Worm (Caenorhabditis elegans) whole organism, late embryonic: ENCODE data around the gene pqn-31.
A peak's percentile ranks its signal among the peaks of the same experiment; 100 is the strongest.

Experiments
- C08G9.2 ChIP-seq: sonication (generic microtip); optimal IDR thresholded peaks from 2 replicates; lab custom pipeline; 2016; ENCODE audit warnings: mild to moderate bottlenecking, missing genetic modification characterization, moderate library complexity, missing compliant biosample characterization
- Y22D7AL.16 ChIP-seq: sonication (generic microtip); optimal IDR thresholded peaks from 2 replicates; lab custom pipeline; 2016; ENCODE audit warnings: missing genetic modification characterization, missing compliant biosample characterization
- ceh-14 ChIP-seq: sonication (generic microtip); optimal IDR thresholded peaks from 2 replicates; lab custom pipeline; 2016; ENCODE audit warnings: missing genotype, missing genetic modification characterization, missing compliant biosample characterization
- ceh-18 ChIP-seq: sonication (generic microtip); optimal IDR thresholded peaks from 2 replicates; lab custom pipeline; 2016; ENCODE audit warnings: missing genetic modification characterization, missing compliant biosample characterization
- ceh-19 ChIP-seq: fragments of 200-800 bp; sonication (Bioruptor generic); optimal IDR thresholded peaks from 2 replicates; lab custom pipeline; 2018; ENCODE audit warnings: mild to moderate bottlenecking, missing genetic modification characterization, missing compliant biosample characterization
- ceh-2 ChIP-seq: sonication (generic microtip); optimal IDR thresholded peaks from 2 replicates; lab custom pipeline; 2016; ENCODE audit warnings: missing genotype, missing genetic modification characterization, missing compliant biosample characterization
- ceh-22 ChIP-seq: sonication (generic microtip); optimal IDR thresholded peaks from 2 replicates; lab custom pipeline; 2017; ENCODE audit warnings: missing biosample characterization, missing genetic modification characterization
- ceh-30 ChIP-seq: fragments of 150-350 bp; optimal IDR thresholded peaks from 2 replicates; lab custom pipeline; 2014; ENCODE audit warnings: missing biosample characterization, missing genetic modification characterization
- ceh-31 ChIP-seq: sonication (generic microtip); optimal IDR thresholded peaks from 2 replicates; lab custom pipeline; 2016; ENCODE audit warnings: missing genetic modification characterization, missing compliant biosample characterization
- ceh-6 ChIP-seq: fragments of 200-800 bp; sonication (Bioruptor generic); optimal IDR thresholded peaks from 2 replicates; lab custom pipeline; 2018; ENCODE audit warnings: mild to moderate bottlenecking, missing genetic modification characterization, missing compliant biosample characterization
- ceh-9 ChIP-seq: sonication (generic microtip); optimal IDR thresholded peaks from 2 replicates; lab custom pipeline; 2016; ENCODE audit warnings: mild to moderate bottlenecking, missing genetic modification characterization, inconsistent platforms, missing compliant biosample characterization
- che-1 ChIP-seq: sonication (generic microtip); optimal IDR thresholded peaks from 2 replicates; lab custom pipeline; 2016; ENCODE audit warnings: mild to moderate bottlenecking, missing genetic modification characterization, missing compliant biosample characterization
- dmd-4 ChIP-seq: sonication (generic microtip); optimal IDR thresholded peaks from 2 replicates; lab custom pipeline; 2016; ENCODE audit warnings: borderline replicate concordance, missing genetic modification characterization, missing compliant biosample characterization
- elt-2 ChIP-seq: sonication (generic microtip); optimal IDR thresholded peaks from 2 replicates; lab custom pipeline; 2016; ENCODE audit warnings: missing genetic modification reagents, missing genetic modification characterization, missing compliant biosample characterization
- fkh-10 ChIP-seq: fragments of 150-350 bp; optimal IDR thresholded peaks from 2 replicates; lab custom pipeline; 2014; ENCODE audit warnings: missing biosample characterization, missing genetic modification reagents, missing genetic modification characterization
- fkh-6 ChIP-seq: sonication (generic microtip); optimal IDR thresholded peaks from 2 replicates; lab custom pipeline; 2016; ENCODE audit warnings: missing genetic modification characterization, missing compliant biosample characterization
- hlh-6 ChIP-seq: sonication (generic microtip); optimal IDR thresholded peaks from 2 replicates; lab custom pipeline; 2016; ENCODE audit warnings: missing genotype, missing genetic modification characterization, missing compliant biosample characterization
- hlh-8 ChIP-seq: sonication (generic microtip); optimal IDR thresholded peaks from 2 replicates; lab custom pipeline; 2016; ENCODE audit warnings: missing genotype, missing genetic modification characterization, missing compliant biosample characterization
- lim-6 ChIP-seq: sonication (generic microtip); optimal IDR thresholded peaks from 2 replicates; lab custom pipeline; 2016; ENCODE audit warnings: missing genetic modification characterization, missing compliant biosample characterization
- lin-11 ChIP-seq: fragments of 200-800 bp; sonication (Bioruptor generic); optimal IDR thresholded peaks from 2 replicates; lab custom pipeline; 2018; ENCODE audit warnings: mild to moderate bottlenecking, missing genetic modification characterization, missing compliant biosample characterization
- madf-2 ChIP-seq: sonication (generic microtip); optimal IDR thresholded peaks from 2 replicates; lab custom pipeline; 2017; ENCODE audit warnings: missing genetic modification characterization, missing compliant biosample characterization
- nfya-1 ChIP-seq: sonication (generic microtip); optimal IDR thresholded peaks from 2 replicates; lab custom pipeline; 2017; ENCODE audit warnings: missing genetic modification characterization, mild to moderate bottlenecking, missing compliant biosample characterization, antibody characterized with exemption, moderate library complexity
- nhr-232 ChIP-seq: sonication (generic microtip); optimal IDR thresholded peaks from 2 replicates; lab custom pipeline; 2016; ENCODE audit warnings: missing genetic modification characterization, missing compliant biosample characterization
- npax-4 ChIP-seq: sonication (generic microtip); optimal IDR thresholded peaks from 2 replicates; lab custom pipeline; 2016; ENCODE audit warnings: missing genetic modification characterization, missing compliant biosample characterization
- odd-2 ChIP-seq: sonication (generic microtip); optimal IDR thresholded peaks from 2 replicates; lab custom pipeline; 2017; ENCODE audit warnings: antibody characterized with exemption, mild to moderate bottlenecking, missing genetic modification characterization, missing compliant biosample characterization
- pros-1 ChIP-seq: fragments of 150-350 bp; optimal IDR thresholded peaks from 2 replicates; lab custom pipeline; 2014; ENCODE audit warnings: missing biosample characterization, missing genetic modification reagents, missing genetic modification characterization
- ref-2 ChIP-seq: sonication (generic microtip); optimal IDR thresholded peaks from 2 replicates; lab custom pipeline; 2016; ENCODE audit warnings: missing genetic modification characterization, missing compliant biosample characterization
- sox-4 ChIP-seq: sonication (generic microtip); optimal IDR thresholded peaks from 2 replicates; lab custom pipeline; 2017; ENCODE audit warnings: mild to moderate bottlenecking, missing genetic modification characterization, inconsistent platforms, missing compliant biosample characterization
- unc-3 ChIP-seq, 2 experiments: fragments of 200-800 bp in 1 of 2; sonication (Bioruptor generic) in 1 of 2; sonication (generic microtip) in 1 of 2; conservative IDR thresholded peaks in 1 of 2; optimal IDR thresholded peaks in 1 of 2; 2 replicates each; pipeline versions ENCODE4 v1.3.6 to Lab custom; 2016 to 2022; ENCODE audit warnings: missing compliant biosample characterization in 2 of 2, missing genetic modification characterization in 2 of 2, missing genetic modification reagents in 1 of 2
- unc-42 ChIP-seq: sonication (generic microtip); optimal IDR thresholded peaks from 2 replicates; lab custom pipeline; 2016; ENCODE audit warnings: missing genotype, missing genetic modification characterization, missing compliant biosample characterization
- unc-55 ChIP-seq: sonication (generic microtip); optimal IDR thresholded peaks from 2 replicates; lab custom pipeline; 2017; ENCODE audit warnings: missing biosample characterization, missing genetic modification reagents, missing genetic modification characterization
- unc-86 ChIP-seq: sonication (generic microtip); optimal IDR thresholded peaks from 2 replicates; lab custom pipeline; 2016; ENCODE audit warnings: missing genetic modification characterization, missing compliant biosample characterization

Gene pqn-31

DNA sequence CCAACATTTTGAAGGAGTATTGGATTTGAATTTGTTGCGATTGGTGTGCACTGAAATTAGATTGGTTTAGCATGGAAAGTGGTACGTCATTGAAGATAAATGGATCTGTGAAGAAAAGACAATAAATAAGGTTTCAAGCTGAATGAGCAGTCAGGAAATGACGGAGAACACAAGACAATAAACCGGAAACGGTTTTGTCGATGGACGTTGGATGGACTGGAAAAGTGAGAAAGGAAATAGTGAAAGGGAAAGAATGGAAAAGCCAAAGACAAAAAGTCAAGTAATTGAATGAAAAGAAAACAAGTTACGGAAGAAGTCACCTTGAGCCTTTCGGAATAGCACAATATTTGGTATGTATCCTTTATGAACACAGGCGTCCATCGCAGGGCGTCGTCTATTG is 33.1 kb upstream of the pqn-31 start, which contains the start of gene T27E4.7:
TSS of gene T27E4.7 (minus strand) at position 50 of the 400 bp plus-strand sequence.
- no peak for TF ChIP-seq ceh-14 (tag; lab: Kevin White, UChicago)
- TF ChIP-seq unc-3 (GFP tag; conservative IDR thresholded peaks at IDR 0.05; lab: Robert Waterston, UW) = no peak
- TF ChIP-seq unc-3 (tag; optimal IDR thresholded peaks at IDR 0.05; lab: Kevin White, UChicago) = no peak
- TF ChIP-seq C08G9.2 (tag; lab: Kevin White, UChicago) = no peak
- TF ChIP-seq ceh-6 (GFP tag; lab: Kevin White, UChicago) = no peak
- no peak for TF ChIP-seq fkh-10

DNA sequence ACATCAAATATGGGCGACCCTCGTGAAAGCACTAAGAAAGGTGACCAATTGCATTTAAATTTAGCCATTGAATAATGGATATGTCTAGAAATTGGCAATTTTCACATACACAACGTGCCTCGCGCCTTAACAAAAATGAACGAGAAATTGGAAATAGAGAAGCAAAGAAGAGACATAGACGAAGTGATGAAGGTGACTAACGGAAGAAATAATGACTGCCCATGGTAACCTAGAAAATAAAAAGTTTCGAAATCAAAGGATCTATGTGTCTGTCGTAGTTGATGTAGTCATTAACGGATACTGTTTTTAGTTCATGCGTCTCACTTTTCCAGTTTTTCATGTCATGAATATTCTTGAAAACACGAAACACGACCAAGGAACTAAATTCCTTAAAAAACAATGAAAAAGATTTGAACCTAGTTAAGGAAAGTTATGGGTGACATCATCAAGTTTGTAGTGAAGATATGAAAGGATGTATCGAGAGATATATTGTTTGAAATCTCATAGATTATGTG is 31.3 kb upstream of the pqn-31 start:
- no peak for TF ChIP-seq fkh-6 (tag; lab: Kevin White, UChicago)
- no peak for TF ChIP-seq ceh-14 (tag; lab: Kevin White, UChicago)
- no peak for TF ChIP-seq unc-86 (tag; lab: Kevin White, UChicago)

DNA sequence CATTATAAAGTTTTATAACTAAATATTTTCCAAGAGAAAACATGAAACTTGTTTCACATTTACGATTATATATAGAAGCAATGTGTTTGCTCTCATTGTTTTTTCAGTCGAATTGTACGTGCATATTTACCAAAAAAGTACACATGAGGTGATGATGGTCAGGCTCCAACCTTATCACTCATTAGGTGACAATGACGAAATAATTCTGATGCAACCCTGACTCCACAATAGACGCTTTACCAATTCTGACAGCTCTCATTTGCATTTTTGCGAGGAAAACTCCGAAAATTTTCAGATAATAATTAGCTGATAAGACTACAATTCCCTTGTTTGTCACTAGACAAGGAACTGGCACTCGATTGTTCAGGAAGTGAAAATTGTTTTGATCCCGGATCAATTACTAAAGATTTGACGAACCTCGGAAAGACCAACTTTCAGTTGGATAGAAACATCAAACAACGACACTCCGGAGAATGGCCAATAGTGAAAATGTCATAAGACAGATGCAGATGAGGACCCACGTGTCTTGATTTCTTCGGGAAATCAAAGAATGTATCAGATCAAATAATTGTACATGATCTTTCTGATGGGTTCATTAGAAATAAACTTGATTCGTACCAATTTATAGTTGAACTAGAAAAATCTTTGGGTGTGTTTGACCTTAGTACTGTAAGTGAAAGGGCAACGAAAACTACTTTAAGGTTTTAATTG is 30.4 kb upstream of the pqn-31 start:
- TF ChIP-seq sox-4 (tag; lab: Kevin White, UChicago) (no peak), hlh-8 (tag; lab: Kevin White, UChicago) (no peak), elt-2 (tag; lab: Kevin White, UChicago) (peak; percentile 73), lin-11 (no peak), unc-55 (GFP tag; lab: Kevin White, UChicago) (no peak)

DNA sequence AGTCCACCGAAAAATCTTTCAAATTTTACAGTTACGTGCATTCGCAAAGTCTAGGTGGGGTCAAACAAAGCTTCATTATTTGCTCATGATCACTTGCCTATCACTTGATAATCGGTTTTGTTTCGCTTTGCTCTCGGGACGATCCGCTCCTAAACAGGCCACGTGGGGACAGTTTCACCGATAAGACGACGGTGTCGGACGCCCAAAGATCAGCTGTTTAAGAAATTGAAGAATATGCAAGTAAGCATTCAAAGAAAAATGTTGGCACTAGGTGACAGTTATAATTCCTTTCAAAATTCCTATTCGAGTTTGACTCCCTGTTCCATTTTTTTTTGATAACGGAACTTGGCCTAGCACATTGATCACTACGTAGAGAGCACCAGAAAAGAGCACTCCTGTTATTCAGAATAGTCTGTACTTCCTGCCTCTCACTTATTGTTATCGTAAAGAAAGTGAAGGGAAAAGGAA is 29.4 kb upstream of the pqn-31 start:
- TF ChIP-seq ceh-22 = no peak
- TF ChIP-seq ceh-2 (tag; lab: Kevin White, UChicago) = no peak
- TF ChIP-seq lim-6 (tag; lab: Kevin White, UChicago) = no peak
- TF ChIP-seq elt-2 (tag; lab: Kevin White, UChicago) = peak; percentile 44

DNA sequence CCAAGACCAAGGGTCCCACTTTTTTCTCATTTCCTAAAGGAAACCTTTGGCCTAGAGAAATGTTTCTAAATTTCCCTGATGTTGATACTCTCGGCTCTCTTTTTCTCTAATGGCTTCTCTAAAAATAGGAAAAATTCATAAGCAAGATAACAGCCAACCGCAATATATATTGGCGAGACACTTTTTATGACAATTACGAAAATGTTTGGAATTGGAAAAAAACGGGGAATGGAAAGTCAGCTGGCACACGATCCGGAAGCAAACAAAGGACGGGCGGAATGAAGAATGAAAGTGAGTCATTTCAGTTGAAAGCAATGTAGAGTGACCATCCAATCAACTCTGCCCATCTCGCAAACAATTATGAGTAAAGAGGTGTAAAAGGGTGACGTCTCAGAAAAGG is 28.0 kb upstream of the pqn-31 start:
- TF ChIP-seq ceh-18 (tag; lab: Kevin White, UChicago) (no peak), ceh-30 (tag; lab: Kevin White, UChicago) (no peak), ref-2 (no peak), unc-42 (tag; lab: Kevin White, UChicago) (no peak), nfya-1 (tag; lab: Kevin White, UChicago) (no peak), dmd-4 (tag; lab: Kevin White, UChicago) (no peak), Y22D7AL.16 (tag; lab: Kevin White, UChicago) (no peak), fkh-6 (tag; lab: Kevin White, UChicago) (no peak), nhr-232 (tag; lab: Kevin White, UChicago) (no peak), ceh-19 (GFP tag; lab: Kevin White, UChicago) (no peak), odd-2 (tag; lab: Kevin White, UChicago) (no peak), madf-2 (no peak), che-1 (no peak), ceh-9 (tag; lab: Kevin White, UChicago) (no peak), fkh-10 (no peak), pros-1 (tag; lab: Kevin White, UChicago) (no peak), hlh-6 (no peak), ceh-22 (no peak), ceh-31 (no peak), npax-4 (no peak)
